Fruit fly (Drosophila melanogaster) whole organism: Measurements from ENCODE around the gene Nop56.

Source experiments
- CG8478 ChIP-seq: fragments of >200 bp; optimal IDR thresholded peaks from 2 replicates; lab custom pipeline; 2018; ENCODE audit warnings: inconsistent platforms
- Dll ChIP-seq: fragments of >200 bp; optimal IDR thresholded peaks from 2 replicates; lab custom pipeline; 2017
- EcR ChIP-seq, 2 experiments: fragments of >200 bp; optimal IDR thresholded peaks; 2 replicates each; lab custom pipeline; 2017; ENCODE audit warnings: missing biosample characterization in 2 of 2, missing genetic modification characterization in 2 of 2, missing genetic modification reagents in 2 of 2
- pan ChIP-seq: fragments of >200 bp; optimal IDR thresholded peaks from 2 replicates; lab custom pipeline; 2017
- psq ChIP-seq: fragments of >200 bp; optimal IDR thresholded peaks from 2 replicates; lab custom pipeline; 2017
- usp ChIP-seq: fragments of >200 bp; optimal IDR thresholded peaks from 2 replicates; lab custom pipeline; 2017; ENCODE audit warnings: missing biosample characterization, missing genetic modification characterization, mixed read lengths

Nop56 gene

DNA sequence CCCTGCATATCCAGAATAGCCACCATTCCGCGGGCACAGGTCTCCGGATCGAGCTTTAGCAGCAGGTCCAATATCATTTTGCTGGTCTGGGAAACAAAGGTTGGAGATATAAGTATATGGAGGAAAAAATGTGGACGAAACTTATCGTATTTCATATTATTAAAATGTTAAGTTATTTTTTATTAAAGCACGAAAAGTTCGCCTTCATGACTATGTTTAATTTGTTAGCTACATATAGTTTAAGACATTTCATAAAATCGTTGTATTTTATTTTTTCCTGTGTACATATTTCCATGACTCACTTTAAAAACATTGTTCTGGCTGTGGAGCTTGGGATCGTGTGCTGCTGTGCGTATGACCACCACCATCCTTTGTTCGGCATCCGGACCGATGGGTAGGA, 3.1 kb upstream of the Nop56 start:
- TF ChIP-seq psq (lab: Kevin White, UChicago) (no peak), EcR (GFP tag; optimal IDR thresholded peaks at IDR 0.05; lab: Kevin White, UChicago) (no peak), Dll (no peak), CG8478 (no peak)

DNA sequence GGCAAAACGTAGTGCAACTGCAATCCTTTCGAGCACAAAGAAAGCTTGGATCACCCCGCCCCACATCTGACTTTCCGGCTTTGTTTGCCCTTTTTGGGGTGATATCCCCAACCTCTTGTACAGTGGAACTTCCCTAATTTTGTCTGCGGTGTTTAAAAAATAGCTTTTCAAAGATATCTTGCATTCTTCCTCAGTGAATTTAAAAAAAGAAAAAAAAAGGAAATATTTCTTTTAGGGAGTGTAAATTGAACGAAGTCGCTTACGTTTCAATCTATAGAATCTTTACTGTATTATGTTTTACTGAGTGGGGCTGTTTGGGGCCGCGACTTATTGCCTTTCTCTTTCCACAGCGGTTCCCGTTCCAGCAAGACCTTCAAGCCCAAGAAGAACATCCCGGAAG, 750 bp upstream of the Nop56 start:
- TF ChIP-seq CG8478 (no peak), pan (lab: Kevin White, UChicago) (no peak), psq (lab: Kevin White, UChicago) (no peak), usp (GFP tag; lab: Kevin White, UChicago) (no peak), EcR (GFP tag; optimal IDR thresholded peaks at IDR 0.05; lab: Kevin White, UChicago) (no peak), Dll (no peak)

DNA sequence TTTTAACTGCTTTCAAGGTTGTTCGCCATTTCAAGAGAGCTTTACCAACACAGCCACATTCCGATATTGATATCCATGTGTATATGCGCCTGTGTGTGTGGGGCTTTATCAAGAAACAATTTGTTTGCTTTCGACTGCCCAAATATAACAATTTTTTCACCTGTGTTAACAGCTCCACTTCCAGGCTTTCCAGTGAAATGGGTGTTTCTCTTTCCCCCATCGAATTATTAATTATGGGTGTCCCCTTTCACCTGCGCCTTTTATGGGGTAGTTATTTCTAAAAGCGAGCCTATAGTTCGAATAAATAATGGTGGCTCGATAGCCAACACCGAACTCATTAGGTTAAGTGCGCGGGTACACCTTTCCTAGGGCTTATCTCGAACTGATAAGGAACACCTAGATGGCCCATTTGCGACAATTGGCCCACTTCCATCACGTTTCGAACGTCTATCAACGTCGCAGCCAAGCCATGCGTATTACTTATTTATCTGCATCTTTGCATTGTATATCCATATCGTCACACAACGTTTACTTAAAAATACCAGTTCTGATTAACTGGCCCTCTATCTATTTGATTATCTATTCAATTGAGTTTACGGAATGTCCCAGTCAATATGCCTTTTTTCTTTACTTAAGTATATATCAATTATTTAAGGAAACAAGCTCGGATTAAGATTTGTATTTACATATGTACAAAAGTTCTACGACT, 8.8 kb downstream of the Nop56 start:
- TF ChIP-seq psq (lab: Kevin White, UChicago) = no peak
- TF ChIP-seq pan (lab: Kevin White, UChicago) = no peak
- TF ChIP-seq usp (GFP tag; lab: Kevin White, UChicago) = no peak
- TF ChIP-seq EcR (GFP tag; optimal IDR thresholded peaks at IDR 0.05; lab: Kevin White, UChicago) = no peak
- TF ChIP-seq Dll = no peak
- no peak for TF ChIP-seq CG8478

DNA sequence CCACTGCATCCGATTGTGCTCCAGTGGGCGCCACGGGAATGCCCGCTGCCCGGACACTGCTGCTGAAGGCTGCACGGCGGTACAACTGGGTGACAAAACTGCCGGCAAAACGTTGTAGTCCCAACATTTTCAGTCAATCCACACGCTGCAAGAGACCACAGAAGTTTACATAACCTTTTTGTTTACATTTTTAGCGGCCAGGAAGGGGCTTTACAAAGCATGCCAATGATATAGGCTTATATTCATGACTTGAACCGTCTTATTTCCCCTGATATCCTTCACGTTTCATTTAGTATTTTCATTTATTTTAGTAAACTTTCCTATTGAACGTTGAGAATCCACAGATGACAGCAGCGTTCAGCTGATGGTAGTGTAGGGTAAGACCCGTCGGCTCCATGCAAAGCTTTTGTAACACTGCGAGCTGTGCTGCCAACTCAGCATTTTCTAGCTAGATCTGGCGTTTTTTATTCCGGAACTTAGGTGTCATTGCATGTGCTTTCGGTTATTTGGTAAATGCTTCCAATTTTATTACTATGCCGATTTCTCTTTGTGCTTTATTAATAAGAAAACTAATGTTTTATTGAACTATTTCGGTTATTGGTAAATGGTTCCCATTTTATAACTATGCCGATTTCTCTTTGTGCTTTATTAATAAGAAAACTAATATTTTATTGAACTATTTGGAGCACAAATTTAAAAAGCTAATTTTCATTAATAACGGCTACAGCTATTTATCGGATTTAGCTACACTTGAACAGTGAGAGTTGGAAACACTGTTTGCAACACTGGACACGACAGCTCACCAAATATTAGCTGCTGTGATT, 10.1 kb downstream of the Nop56 start, which contains the start of the genes CG13850 and lqfR:
TSS of gene CG13850 (minus strand) at position 379 of the 824 bp plus-strand sequence.
TSS of gene lqfR (plus strand) at position 765 of the 824 bp plus-strand sequence.
- TF ChIP-seq Dll (no peak), CG8478 (no peak), usp (GFP tag; lab: Kevin White, UChicago) (no peak), pan (lab: Kevin White, UChicago) (no peak), psq (lab: Kevin White, UChicago) (no peak), EcR (GFP tag; optimal IDR thresholded peaks at IDR 0.05; lab: Kevin White, UChicago) (no peak)

DNA sequence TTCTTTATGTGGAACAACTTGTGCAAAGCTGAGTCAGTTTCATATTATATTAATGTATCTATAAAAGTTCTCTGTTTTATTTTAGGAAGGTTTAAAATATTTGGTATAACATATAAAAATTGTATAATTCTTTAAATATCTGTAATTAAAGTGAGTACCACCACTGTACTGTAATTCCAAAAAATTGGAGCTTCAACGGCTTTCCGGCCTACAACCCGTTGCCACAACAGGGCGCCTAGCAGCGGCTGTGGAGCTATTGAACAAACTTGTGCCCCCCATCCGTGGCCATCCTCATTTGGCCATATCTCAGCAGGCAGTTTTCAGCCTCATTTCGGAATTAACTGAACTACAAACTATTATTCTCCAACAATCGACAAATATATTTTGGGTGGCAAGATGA, 15.2 kb downstream of the Nop56 start, which contains the start of gene CG13855:
TSS of gene CG13855 (plus strand) at position 301 of the 400 bp plus-strand sequence.
- no peak for TF ChIP-seq CG8478
- TF ChIP-seq Dll = no peak

DNA sequence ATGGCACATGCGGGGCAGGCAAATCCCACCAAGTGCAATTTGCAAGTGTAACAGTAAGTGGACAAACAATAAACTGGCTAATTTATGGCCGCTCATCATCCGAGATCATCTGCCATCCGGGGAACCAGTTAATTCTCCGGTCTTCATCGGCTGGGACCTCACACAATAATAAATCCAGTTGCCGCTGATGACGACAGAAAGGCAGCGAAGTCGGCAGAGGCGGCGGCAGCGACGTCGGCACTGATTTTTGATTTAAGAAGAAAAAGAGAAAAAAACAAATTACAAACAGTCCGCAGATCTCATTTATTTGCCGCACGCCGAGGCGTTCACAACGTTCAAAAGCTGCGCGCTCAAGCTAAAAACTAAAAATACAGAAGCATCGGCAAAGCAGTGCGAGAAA, 18.5 kb downstream of the Nop56 start, which contains the start of gene CG13856:
TSS of gene CG13856 (plus strand) at position 301 of the 400 bp plus-strand sequence.
- TF ChIP-seq EcR (GFP tag; optimal IDR thresholded peaks at IDR 0.05; lab: Kevin White, UChicago) (no peak), CG8478 (no peak), pan (lab: Kevin White, UChicago) (no peak), psq (lab: Kevin White, UChicago) (no peak), Dll (no peak), usp (GFP tag; lab: Kevin White, UChicago) (no peak)

DNA sequence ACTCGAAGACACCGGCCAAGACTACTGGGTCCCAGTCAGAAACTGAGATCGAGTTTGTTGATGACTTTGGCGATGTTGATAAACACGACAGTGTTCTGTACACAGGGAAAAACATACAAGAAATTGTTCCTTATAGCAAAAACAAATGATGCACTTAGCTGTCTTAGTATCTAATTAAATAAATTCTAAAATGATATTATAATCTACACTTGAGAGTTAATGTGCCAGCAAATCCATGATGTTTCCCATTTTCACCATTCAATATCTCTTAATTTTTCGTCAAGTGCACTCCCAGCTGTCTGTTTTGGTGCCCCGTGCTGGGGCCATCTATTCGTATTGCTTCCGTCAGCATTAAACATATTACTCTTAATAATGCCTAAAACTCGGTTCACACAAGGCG, 20.6 kb downstream of the Nop56 start:
- TF ChIP-seq psq (lab: Kevin White, UChicago) = no peak
- TF ChIP-seq usp (GFP tag; lab: Kevin White, UChicago) = no peak
- no peak for TF ChIP-seq CG8478
- no peak for TF ChIP-seq Dll

DNA sequence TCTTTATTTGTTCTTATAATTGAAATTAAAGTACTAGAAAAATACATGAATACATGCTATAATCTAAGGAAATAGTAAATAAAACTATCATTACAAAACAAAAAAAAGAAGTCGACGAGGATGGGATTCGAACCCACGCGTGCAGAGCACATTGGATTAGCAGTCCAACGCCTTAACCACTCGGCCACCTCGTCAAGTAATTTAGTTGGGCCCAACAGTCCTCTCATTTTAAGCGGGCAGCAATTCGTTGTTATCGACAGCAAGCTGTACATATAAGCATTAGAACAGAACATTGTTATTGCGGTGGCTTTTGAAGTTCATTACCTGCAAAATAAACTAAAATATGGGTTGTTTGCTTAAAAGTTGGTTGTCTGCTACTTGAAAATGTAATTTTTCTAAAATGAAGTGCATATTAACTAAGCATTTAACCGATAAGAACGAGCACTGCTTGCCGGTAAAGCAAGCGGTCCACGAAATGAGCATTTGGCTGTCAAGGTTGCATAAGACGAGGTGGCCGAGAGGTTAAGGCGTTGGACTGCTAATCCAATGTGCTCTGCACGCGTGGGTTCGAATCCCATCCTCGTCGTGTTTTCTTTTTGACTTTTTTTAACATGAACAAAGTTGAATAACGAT, 23.7 kb downstream of the Nop56 start:
- TF ChIP-seq usp (GFP tag; lab: Kevin White, UChicago) = no peak
- TF ChIP-seq psq (lab: Kevin White, UChicago) = no peak
- TF ChIP-seq EcR (GFP tag; optimal IDR thresholded peaks at IDR 0.05; lab: Kevin White, UChicago) = no peak
- TF ChIP-seq Dll = no peak
- TF ChIP-seq CG8478 = peak; percentile 44

DNA sequence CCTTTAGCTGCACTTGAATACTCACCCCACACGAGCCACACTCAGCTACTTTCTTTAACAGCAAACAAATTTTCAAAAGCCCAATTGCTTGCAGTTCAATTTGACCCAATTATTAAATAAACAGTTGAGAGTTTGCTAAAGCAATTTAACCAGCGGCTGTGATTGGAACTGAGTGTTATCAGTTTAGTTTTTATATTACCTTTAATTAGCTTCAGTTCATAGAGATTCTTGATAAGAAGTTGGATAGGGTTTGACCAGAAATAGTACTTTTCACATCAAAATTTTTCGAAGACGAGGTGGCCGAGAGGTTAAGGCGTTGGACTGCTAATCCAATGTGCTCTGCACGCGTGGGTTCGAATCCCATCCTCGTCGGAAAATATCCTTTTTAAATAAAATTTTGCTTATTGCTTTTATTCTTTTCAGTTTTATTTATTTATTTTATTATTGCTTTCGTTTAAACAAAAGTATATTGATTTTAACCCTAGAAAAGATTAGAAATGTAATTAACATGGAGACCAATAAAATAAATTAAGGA, 24.6 kb downstream of the Nop56 start:
- no peak for TF ChIP-seq usp (GFP tag; lab: Kevin White, UChicago)
- no peak for TF ChIP-seq Dll
- TF ChIP-seq pan (lab: Kevin White, UChicago) = no peak
- TF ChIP-seq CG8478 = no peak
- no peak for TF ChIP-seq psq (lab: Kevin White, UChicago)
- TF ChIP-seq EcR (GFP tag; optimal IDR thresholded peaks at IDR 0.05; lab: Kevin White, UChicago) = no peak

DNA sequence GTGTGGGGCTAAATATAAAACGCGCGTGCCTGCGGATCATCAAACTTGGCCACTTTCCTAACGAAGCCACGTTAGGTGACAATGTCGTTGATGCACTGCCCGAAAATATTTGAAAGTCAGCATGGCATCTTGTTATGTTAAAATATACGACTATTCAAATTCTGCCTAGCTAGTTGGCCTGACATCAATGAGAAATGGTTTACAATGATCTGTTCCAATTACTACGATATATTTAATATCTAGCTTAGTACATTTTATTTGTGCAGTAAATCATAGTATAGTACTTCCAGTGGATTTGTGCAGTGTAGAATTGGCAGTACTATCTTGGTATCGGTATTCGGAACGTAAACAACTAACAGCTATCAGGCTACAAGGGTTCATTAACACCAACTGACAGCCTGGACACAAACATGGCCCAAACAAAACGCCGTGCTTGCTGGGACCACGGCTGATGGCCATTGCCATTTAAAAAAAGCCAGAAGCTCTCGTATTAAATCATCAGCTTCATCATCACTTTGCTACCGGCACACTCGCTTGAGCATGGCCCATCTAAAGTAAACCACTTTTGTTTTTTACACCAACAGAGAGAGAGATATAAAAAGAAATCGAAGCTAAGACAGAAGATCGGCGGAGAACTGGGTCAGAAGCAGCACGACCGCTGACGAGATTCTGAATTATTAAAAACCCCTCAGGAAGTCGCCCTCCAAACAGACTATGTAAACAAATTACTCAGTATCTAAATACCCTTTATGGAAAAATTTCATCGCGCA, 25.3 kb downstream of the Nop56 start:
- TF ChIP-seq CG8478 (no peak), Dll (no peak), psq (lab: Kevin White, UChicago) (no peak), EcR (GFP tag; optimal IDR thresholded peaks at IDR 0.05; lab: Kevin White, UChicago) (no peak), pan (lab: Kevin White, UChicago) (no peak), usp (GFP tag; lab: Kevin White, UChicago) (no peak)

DNA sequence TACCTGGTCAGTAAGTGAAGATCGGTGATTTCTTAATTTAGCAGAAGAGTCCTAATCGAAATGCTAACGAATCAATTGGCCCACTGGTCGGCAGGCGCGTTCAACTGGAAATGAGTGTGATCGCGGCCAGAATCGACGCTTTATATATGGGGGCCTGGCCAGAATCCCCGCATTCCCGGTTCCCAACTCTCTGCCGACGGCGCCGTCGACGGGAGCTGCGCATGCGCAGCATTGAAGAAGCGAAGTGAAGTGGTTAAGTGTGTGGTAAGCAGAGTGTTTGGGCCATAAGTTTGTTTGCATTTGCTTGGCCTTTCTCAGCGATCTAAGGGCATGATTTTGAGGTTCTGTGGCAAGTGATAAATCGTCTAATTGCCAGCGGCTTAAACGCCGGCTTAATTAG, 26.9 kb downstream of the Nop56 start, which contains the start of gene CG13857:
TSS of gene CG13857 (minus strand) at position 101 of the 400 bp plus-strand sequence.
- TF ChIP-seq Dll (no peak), pan (lab: Kevin White, UChicago) (no peak), EcR (GFP tag; optimal IDR thresholded peaks at IDR 0.05; lab: Kevin White, UChicago) (no peak), CG8478 (no peak), psq (lab: Kevin White, UChicago) (no peak), usp (GFP tag; lab: Kevin White, UChicago) (no peak)
